Fruit fly (Drosophila melanogaster): ENCODE measurements around the gene DIP-epsilon.

DIP-epsilon gene

DNA sequence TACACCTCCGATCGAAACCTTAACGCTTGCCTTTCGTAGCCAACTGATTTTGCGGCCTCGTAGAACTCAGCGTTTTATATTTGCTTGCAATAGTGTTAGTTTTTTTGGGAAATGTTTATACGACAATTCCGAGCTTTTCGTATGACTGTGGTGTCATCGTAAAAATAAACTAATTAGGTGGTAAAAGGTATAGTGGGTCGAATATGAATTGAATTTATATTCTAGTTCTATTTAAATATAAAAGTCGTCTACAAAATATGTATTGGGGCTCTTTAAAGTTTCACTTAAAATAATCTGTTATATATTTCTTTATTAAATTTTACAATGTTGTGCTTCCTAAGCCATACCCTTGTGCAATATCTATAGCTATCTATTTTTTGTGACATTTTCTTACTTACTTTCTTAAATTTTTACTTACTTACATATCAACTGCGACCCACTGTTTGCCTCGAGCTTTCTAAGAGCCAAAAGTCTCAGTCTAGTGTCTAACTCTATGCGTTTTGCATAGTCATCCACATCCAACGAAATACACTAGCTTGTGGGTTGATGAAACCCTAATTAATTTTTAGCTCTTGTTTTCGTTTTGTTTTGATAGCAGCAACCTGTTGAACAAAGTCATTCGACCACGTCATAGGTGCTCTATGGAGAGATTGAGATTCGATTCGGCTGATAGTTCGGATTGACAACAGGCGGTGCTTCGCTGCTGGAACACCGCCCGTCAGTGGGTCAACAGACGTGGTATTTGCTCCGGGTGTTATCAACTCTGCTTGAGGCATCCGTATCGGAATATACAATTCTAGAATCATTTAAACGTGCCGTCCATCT is 59.9 kb downstream of the DIP-epsilon start, which contains the start of gene CG9498 (continued):
- TF ChIP-seq CG16813 (GFP tag; IDR thresholded peaks at IDR 0.05; ENCODE audit: partially characterized antibody) (no peak), ci (GFP tag; IDR thresholded peaks at IDR 0.05) (peak; percentile 15; the same call in 1 of the 3 replicates), seq (GFP tag; IDR thresholded peaks at IDR 0.05) (peak; percentile 80), MBD-R2 (GFP tag; IDR thresholded peaks at IDR 0.05) (peak; percentile 14; the same call in 1 of the 2 replicates), CG4424 (GFP tag; optimal IDR thresholded peaks at IDR 0.05) (peak; percentile 74), ranshi (GFP tag; IDR thresholded peaks at IDR 0.05) (peak; percentile 62; the same call in 1 of the 2 replicates), mirr (GFP tag; optimal IDR thresholded peaks at IDR 0.05) (peak; percentile 81), Lpt (GFP tag; optimal IDR thresholded peaks at IDR 0.05) (no peak), cg (GFP tag; optimal IDR thresholded peaks at IDR 0.05) (peak; percentile 14), CG1792 (GFP tag; optimal IDR thresholded peaks at IDR 0.05) (no peak), mld (GFP tag; IDR thresholded peaks at IDR 0.05; ENCODE audit: partially characterized antibody) (no peak), YL-1 (GFP tag; optimal IDR thresholded peaks at IDR 0.05) (peak; percentile 18), CkIIα-i1 (GFP tag; IDR thresholded peaks at IDR 0.05) (no peak), Stat92E (GFP tag; optimal IDR thresholded peaks at IDR 0.05) (no peak), CG6175 (GFP tag; IDR thresholded peaks at IDR 0.05) (peak; percentile 60; the same call in 2 of the 3 replicates), slp2 (GFP tag; optimal IDR thresholded peaks at IDR 0.05) (no peak), CG18476 (GFP tag; optimal IDR thresholded peaks at IDR 0.05) (peak; percentile 49), CG18011 (GFP tag; optimal IDR thresholded peaks at IDR 0.05) (peak; percentile 54), nau (GFP tag; optimal IDR thresholded peaks at IDR 0.05) (peak; percentile 50), lab (GFP tag; optimal IDR thresholded peaks at IDR 0.05) (peak; percentile 96), CG12104 (GFP tag; optimal IDR thresholded peaks at IDR 0.05) (peak; percentile 68), ssp (GFP tag; IDR thresholded peaks at IDR 0.05) (no peak; the same call in 1 of the 2 replicates), CG6654 (GFP tag; optimal IDR thresholded peaks at IDR 0.05) (peak; percentile 58), NfI (GFP tag; optimal IDR thresholded peaks at IDR 0.05) (peak; percentile 73), CG8089 (GFP tag; optimal IDR thresholded peaks at IDR 0.05) (no peak), CG2678 (tag; optimal IDR thresholded peaks at IDR 0.05) (peak; percentile 97), nmo (GFP tag; optimal IDR thresholded peaks at IDR 0.05) (peak; percentile 74), Atf3 (GFP tag; optimal IDR thresholded peaks at IDR 0.05) (no peak), exex (tag; optimal IDR thresholded peaks at IDR 0.05) (peak; percentile 95), CG32772 (GFP tag; IDR thresholded peaks at IDR 0.05) (peak; percentile 67), bowl (GFP tag; IDR thresholded peaks at IDR 0.05) (peak; percentile 47; the same call in 1 of the 2 replicates), Meics (GFP tag; optimal IDR thresholded peaks at IDR 0.05) (peak; percentile 96), lbe (GFP tag; optimal IDR thresholded peaks at IDR 0.05) (no peak), kah (GFP tag; optimal IDR thresholded peaks at IDR 0.05) (peak; percentile 57), PHDP (tag; optimal IDR thresholded peaks at IDR 0.05) (peak; percentile 91), Bdp1 (GFP tag; optimal IDR thresholded peaks at IDR 0.05) (no peak), BtbVII (GFP tag; optimal IDR thresholded peaks at IDR 0.05) (peak; percentile 92), sd (tag; optimal IDR thresholded peaks at IDR 0.05) (peak; percentile 35), Gsc (GFP tag; IDR thresholded peaks at IDR 0.05) (no peak), CG4730 (GFP tag; IDR thresholded peaks at IDR 0.05) (peak; percentile 65), ase (GFP tag; IDR thresholded peaks at IDR 0.05) (peak; percentile 72; the same call in 2 of the 3 replicates), CG18619 (GFP tag; optimal IDR thresholded peaks at IDR 0.05) (peak; percentile 77), gcm2 (GFP tag; optimal IDR thresholded peaks at IDR 0.05) (no peak), stwl (tag; optimal IDR thresholded peaks at IDR 0.05) (no peak), Sin3A (optimal IDR thresholded peaks at IDR 0.05) (no peak), phol (tag; optimal IDR thresholded peaks at IDR 0.05) (peak; percentile 80), sqz (GFP tag; optimal IDR thresholded peaks at IDR 0.05) (peak; percentile 52), Optix (GFP tag; IDR thresholded peaks at IDR 0.05) (no peak), CG8281 (tag; optimal IDR thresholded peaks at IDR 0.05) (peak; percentile 57)
